Worm (Caenorhabditis elegans): Measurements from ENCODE around the gene cank-26.

Gene cank-26

DNA sequence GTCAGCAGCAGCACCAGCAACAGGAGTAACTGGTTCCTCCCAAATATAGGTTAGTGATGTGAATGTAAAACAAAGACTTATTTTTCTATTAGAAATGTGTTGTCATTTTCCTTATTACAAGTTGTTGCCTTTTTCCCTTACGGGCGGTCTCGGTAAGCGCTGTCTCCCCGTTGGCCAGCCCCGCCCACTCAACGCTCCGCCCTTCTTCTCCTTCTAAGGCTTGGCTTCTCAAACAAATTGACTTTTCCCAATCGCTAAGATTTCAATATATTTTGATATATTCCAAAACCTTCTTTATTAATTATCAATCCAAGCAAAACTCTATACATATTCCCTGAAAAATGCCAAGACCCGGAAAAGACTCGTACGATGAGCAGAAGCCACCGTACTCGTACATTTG lies 7.4 kb upstream of the cank-26 start, which contains the start of gene lin-31:
Gene lin-31 (plus strand): TSS at position 237 of the 400 bp plus-strand sequence.
- TF ChIP-seq scrt-1 (GFP tag; IDR thresholded peaks at IDR 0.05) (no peak), B0310.2 (tag; optimal IDR thresholded peaks at IDR 0.05) (no peak), ama-1 (optimal IDR thresholded peaks at IDR 0.05) (no peak), tbx-37 (GFP tag; conservative IDR thresholded peaks at IDR 0.05) (no peak), hmg-4 (GFP tag; optimal IDR thresholded peaks at IDR 0.05) (no peak), F13C5.2 (tag; optimal IDR thresholded peaks at IDR 0.05) (no peak), sea-1 (GFP tag; conservative IDR thresholded peaks at IDR 0.05) (no peak), tra-4 (tag; optimal IDR thresholded peaks at IDR 0.05) (no peak), pes-1 (GFP tag; IDR thresholded peaks at IDR 0.05) (no peak)

DNA sequence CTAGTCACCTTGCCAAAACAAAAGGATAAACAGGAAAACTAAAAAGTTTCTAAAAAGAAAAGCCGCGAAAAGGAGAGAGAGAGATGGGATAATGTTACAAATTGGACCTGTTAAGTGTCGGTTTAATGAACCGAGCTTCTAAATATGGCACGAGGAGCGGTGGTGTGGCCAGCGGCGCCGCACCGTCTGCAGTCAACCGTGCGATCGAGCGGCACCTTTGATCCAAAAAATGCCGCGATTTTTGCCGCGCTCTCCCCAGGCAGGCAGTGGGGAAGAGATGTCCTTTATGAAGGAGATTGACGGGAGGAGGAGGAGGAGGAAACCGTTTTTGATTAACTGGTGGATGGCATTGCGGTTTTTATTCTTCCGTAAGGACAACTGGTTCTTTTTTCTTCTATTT lies 5.5 kb upstream of the cank-26 start:
- TF ChIP-seq tbx-37 (GFP tag; conservative IDR thresholded peaks at IDR 0.05): no peak
- TF ChIP-seq flt-1 (GFP tag; IDR thresholded peaks at IDR 0.05): no peak
- no peak for TF ChIP-seq ama-1 (optimal IDR thresholded peaks at IDR 0.05)
- no peak for TF ChIP-seq tbx-11 (GFP tag; IDR thresholded peaks at IDR 0.05)
- TF ChIP-seq hmg-4 (GFP tag; optimal IDR thresholded peaks at IDR 0.05): no peak
- no peak for TF ChIP-seq F13C5.2 (tag; optimal IDR thresholded peaks at IDR 0.05)
- no peak for TF ChIP-seq ceh-13 (GFP tag; optimal IDR thresholded peaks at IDR 0.05)
- no peak for TF ChIP-seq hnd-1 (tag; optimal IDR thresholded peaks at IDR 0.05)
- TF ChIP-seq pes-1 (GFP tag; IDR thresholded peaks at IDR 0.05): no peak
- TF ChIP-seq B0310.2 (tag; optimal IDR thresholded peaks at IDR 0.05): no peak
- TF ChIP-seq ets-7 (tag; optimal IDR thresholded peaks at IDR 0.05): no peak
- TF ChIP-seq ceh-36 (tag; optimal IDR thresholded peaks at IDR 0.05): no peak
- TF ChIP-seq tra-4 (tag; optimal IDR thresholded peaks at IDR 0.05): no peak
- TF ChIP-seq aly-1 (tag; optimal IDR thresholded peaks at IDR 0.05): no peak
- TF ChIP-seq sea-1 (GFP tag; conservative IDR thresholded peaks at IDR 0.05): no peak
- no peak for TF ChIP-seq hmbx-1 (tag; optimal IDR thresholded peaks at IDR 0.05)
- no peak for TF ChIP-seq scrt-1 (GFP tag; IDR thresholded peaks at IDR 0.05)

DNA sequence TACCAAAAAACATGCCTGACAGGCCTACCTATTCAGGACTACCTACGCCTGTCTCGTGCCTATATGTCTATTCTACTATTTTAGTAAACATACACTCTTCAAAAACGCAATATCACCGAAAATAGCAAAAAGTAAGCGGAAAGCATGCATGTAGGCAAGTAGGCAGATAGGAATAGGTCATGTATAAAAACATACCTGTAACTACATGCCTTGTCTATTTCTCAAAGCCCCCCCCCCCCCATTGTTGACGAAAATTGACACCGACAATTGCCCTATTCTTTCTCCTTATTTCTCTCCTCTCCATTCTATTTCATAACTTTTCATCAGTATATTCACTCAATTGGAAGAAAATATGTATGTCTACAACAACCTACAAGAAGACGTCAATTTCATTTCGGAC lies 3.3 kb upstream of the cank-26 start:
- no peak for TF ChIP-seq ceh-36 (tag; optimal IDR thresholded peaks at IDR 0.05)
- no peak for TF ChIP-seq flt-1 (GFP tag; IDR thresholded peaks at IDR 0.05)
- TF ChIP-seq hnd-1 (tag; optimal IDR thresholded peaks at IDR 0.05): no peak
- TF ChIP-seq pes-1 (GFP tag; IDR thresholded peaks at IDR 0.05): no peak
- TF ChIP-seq ets-7 (tag; optimal IDR thresholded peaks at IDR 0.05): no peak
- no peak for TF ChIP-seq B0310.2 (tag; optimal IDR thresholded peaks at IDR 0.05)
- no peak for TF ChIP-seq tbx-11 (GFP tag; IDR thresholded peaks at IDR 0.05)
- TF ChIP-seq F13C5.2 (tag; optimal IDR thresholded peaks at IDR 0.05): no peak
- no peak for TF ChIP-seq hmg-4 (GFP tag; optimal IDR thresholded peaks at IDR 0.05)
- TF ChIP-seq ama-1 (optimal IDR thresholded peaks at IDR 0.05): no peak
- TF ChIP-seq hmbx-1 (tag; optimal IDR thresholded peaks at IDR 0.05): no peak
- TF ChIP-seq sea-1 (GFP tag; conservative IDR thresholded peaks at IDR 0.05): no peak
- no peak for TF ChIP-seq scrt-1 (GFP tag; IDR thresholded peaks at IDR 0.05)
- no peak for TF ChIP-seq aly-1 (tag; optimal IDR thresholded peaks at IDR 0.05)
- no peak for TF ChIP-seq tbx-37 (GFP tag; conservative IDR thresholded peaks at IDR 0.05)
- no peak for TF ChIP-seq ceh-13 (GFP tag; optimal IDR thresholded peaks at IDR 0.05)
- TF ChIP-seq tra-4 (tag; optimal IDR thresholded peaks at IDR 0.05): no peak

DNA sequence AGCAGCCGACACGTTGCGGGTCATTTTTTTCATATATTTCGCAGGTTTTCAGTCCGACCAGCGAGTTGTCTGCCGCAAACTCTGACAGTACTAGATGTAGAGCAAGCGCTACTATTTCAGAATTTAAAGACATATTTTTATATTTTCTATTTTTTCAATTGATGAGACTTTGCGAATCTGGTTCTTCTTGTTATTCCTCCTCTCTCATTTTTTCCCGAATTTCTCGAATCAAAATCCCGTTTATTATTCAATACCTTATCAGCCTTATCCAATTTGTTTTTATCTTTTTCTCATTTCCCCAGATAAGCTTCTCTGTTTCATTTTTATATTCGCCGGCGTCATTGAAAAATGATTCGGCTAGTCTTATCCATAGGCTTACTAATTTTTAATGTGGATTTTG lies 1.1 kb upstream of the cank-26 start, which contains the start of gene dos-2:
Gene dos-2 (plus strand): TSS at position 301 of the 400 bp plus-strand sequence.
- TF ChIP-seq aly-1 (tag; optimal IDR thresholded peaks at IDR 0.05) (no peak), hmg-4 (GFP tag; optimal IDR thresholded peaks at IDR 0.05) (no peak), flt-1 (GFP tag; IDR thresholded peaks at IDR 0.05) (no peak), ceh-13 (GFP tag; optimal IDR thresholded peaks at IDR 0.05) (no peak), tra-4 (tag; optimal IDR thresholded peaks at IDR 0.05) (no peak), ama-1 (optimal IDR thresholded peaks at IDR 0.05) (no peak), tbx-11 (GFP tag; IDR thresholded peaks at IDR 0.05) (no peak), hnd-1 (tag; optimal IDR thresholded peaks at IDR 0.05) (no peak), ceh-36 (tag; optimal IDR thresholded peaks at IDR 0.05) (no peak), sea-1 (GFP tag; conservative IDR thresholded peaks at IDR 0.05) (no peak), F13C5.2 (tag; optimal IDR thresholded peaks at IDR 0.05) (no peak), scrt-1 (GFP tag; IDR thresholded peaks at IDR 0.05) (no peak), ets-7 (tag; optimal IDR thresholded peaks at IDR 0.05) (no peak), hmbx-1 (tag; optimal IDR thresholded peaks at IDR 0.05) (no peak), tbx-37 (GFP tag; conservative IDR thresholded peaks at IDR 0.05) (no peak), pes-1 (GFP tag; IDR thresholded peaks at IDR 0.05) (no peak), B0310.2 (tag; optimal IDR thresholded peaks at IDR 0.05) (no peak)

DNA sequence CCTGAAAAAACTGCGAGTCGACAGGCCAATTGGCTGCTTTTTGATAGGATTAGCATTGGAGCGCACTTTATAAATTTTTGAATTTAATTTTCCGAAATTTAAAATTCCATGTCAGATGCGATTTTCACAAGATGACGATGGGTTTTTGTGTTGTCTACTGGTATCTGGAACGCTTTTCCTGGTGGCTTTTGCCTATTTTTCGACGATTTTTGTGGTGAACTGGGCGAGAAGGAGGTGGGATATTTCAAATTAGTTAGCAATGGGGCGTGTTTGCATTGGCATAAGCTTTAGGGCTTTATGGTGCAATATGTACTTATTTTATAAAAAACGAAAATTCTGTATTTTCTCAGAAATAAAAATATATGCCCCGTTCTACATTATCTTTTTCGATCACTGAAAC lies 2.7 kb downstream of the cank-26 start, which contains the start of gene K10G6.9:
Gene K10G6.9 (plus strand): TSS at position 110 of the 400 bp plus-strand sequence.
- TF ChIP-seq hmg-4 (GFP tag; optimal IDR thresholded peaks at IDR 0.05) (no peak), sea-1 (GFP tag; conservative IDR thresholded peaks at IDR 0.05) (no peak), flt-1 (GFP tag; IDR thresholded peaks at IDR 0.05) (no peak), hnd-1 (tag; optimal IDR thresholded peaks at IDR 0.05) (no peak), hmbx-1 (tag; optimal IDR thresholded peaks at IDR 0.05) (no peak), ets-7 (tag; optimal IDR thresholded peaks at IDR 0.05) (no peak), aly-1 (tag; optimal IDR thresholded peaks at IDR 0.05) (no peak), pes-1 (GFP tag; IDR thresholded peaks at IDR 0.05) (no peak), tbx-37 (GFP tag; conservative IDR thresholded peaks at IDR 0.05) (no peak), ama-1 (optimal IDR thresholded peaks at IDR 0.05) (no peak)

DNA sequence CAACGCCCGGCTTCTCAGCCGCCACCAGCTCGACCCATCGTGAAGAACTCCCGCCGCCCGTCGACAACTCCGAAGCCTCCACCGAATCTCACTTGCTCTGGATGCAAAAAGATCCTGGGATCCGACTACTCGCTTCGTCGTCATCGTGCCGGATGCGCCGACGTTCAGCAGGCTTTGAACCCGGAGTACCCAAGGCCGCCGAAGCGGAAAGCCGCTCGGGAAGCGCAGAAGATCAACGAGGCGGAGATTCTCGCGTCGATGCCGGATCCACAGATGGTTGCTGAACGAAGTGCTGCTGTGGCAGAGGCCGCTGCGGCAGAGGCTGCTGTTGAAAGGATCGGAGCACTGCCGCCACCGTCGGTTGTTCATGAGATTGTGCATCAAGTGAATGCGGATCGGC lies 6.1 kb downstream of the cank-26 start:
- TF ChIP-seq hmbx-1 (tag; optimal IDR thresholded peaks at IDR 0.05): no peak
- TF ChIP-seq B0310.2 (tag; optimal IDR thresholded peaks at IDR 0.05): no peak
- TF ChIP-seq ama-1 (optimal IDR thresholded peaks at IDR 0.05): no peak
- no peak; the same call in 1 of the 2 replicates for TF ChIP-seq pes-1 (GFP tag; IDR thresholded peaks at IDR 0.05)
- TF ChIP-seq aly-1 (tag; optimal IDR thresholded peaks at IDR 0.05): peak; percentile 41
- no peak for TF ChIP-seq flt-1 (GFP tag; IDR thresholded peaks at IDR 0.05)
- TF ChIP-seq tbx-37 (GFP tag; conservative IDR thresholded peaks at IDR 0.05): 0 out of 2 replicates have a peak, but pooled peaks have one; percentile 12
- no peak for TF ChIP-seq scrt-1 (GFP tag; IDR thresholded peaks at IDR 0.05)

DNA sequence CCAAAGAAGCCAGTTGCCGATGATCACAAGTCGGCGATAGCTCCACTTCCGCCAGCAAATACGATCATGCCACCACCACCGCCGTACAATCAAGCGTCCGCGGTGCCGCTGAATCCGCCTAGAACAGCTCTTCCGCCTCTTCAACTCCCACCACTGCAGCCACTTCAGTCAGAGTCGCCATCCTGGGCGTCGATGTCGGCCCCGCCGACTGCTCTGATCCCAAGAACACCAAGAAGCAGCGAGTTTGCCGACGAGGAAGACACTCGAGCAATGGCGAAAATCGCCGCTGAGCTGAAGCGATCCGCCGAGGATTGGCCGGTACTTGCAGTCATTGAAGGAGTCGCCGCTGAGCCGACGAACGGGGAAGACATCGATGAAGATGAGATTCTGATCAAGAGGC lies 6.8 kb downstream of the cank-26 start:
- no peak for TF ChIP-seq tbx-37 (GFP tag; conservative IDR thresholded peaks at IDR 0.05)
- TF ChIP-seq pes-1 (GFP tag; IDR thresholded peaks at IDR 0.05): peak; percentile 39; the same call in 1 of the 2 replicates
- no peak for TF ChIP-seq ceh-13 (GFP tag; optimal IDR thresholded peaks at IDR 0.05)
- no peak for TF ChIP-seq aly-1 (tag; optimal IDR thresholded peaks at IDR 0.05)
- TF ChIP-seq ceh-36 (tag; optimal IDR thresholded peaks at IDR 0.05): no peak
